Fruit fly (Drosophila melanogaster) whole organism, embryonic: ENCODE data around the gene CG15254.
A peak's percentile ranks its signal among the peaks of the same experiment; 100 is the strongest.

Experiments used
- Antp ChIP-seq: fragments of 200-800 bp; sonication (Bioruptor generic); optimal IDR thresholded peaks from 3 replicates; lab custom pipeline; 2016; ENCODE audit warnings: missing biosample characterization, missing genetic modification characterization
- CG10462 ChIP-seq: fragments of 200-800 bp; sonication (Bioruptor generic); optimal IDR thresholded peaks from 2 replicates; lab custom pipeline; 2016; ENCODE audit warnings: missing biosample characterization, missing genetic modification characterization
- CG10979 ChIP-seq: fragments of 200-800 bp; sonication (Bioruptor generic); optimal IDR thresholded peaks from 2 replicates; lab custom pipeline; 2018; ENCODE audit warnings: missing biosample characterization, mild to moderate bottlenecking, missing genetic modification characterization, moderate library complexity
- CG11695 ChIP-seq: fragments of 200-800 bp; sonication (Bioruptor generic); IDR thresholded peaks from 3 replicates; pipeline ENCODE4 v1.3.6; 2022; ENCODE audit warnings: missing biosample characterization, missing genetic modification characterization
- CG12219 ChIP-seq: fragments of 200-800 bp; sonication (Bioruptor generic); optimal IDR thresholded peaks from 3 replicates; lab custom pipeline; 2018; ENCODE audit warnings: missing biosample characterization, mild to moderate bottlenecking, missing genetic modification characterization
- CG1233 ChIP-seq: fragments of 200-800 bp; sonication (Bioruptor generic); optimal IDR thresholded peaks from 4 replicates; lab custom pipeline; 2018; ENCODE audit warnings: missing biosample characterization, mild to moderate bottlenecking, missing genetic modification characterization
- CG13123 ChIP-seq: fragments of 200-800 bp; sonication (Bioruptor generic); optimal IDR thresholded peaks from 2 replicates; lab custom pipeline; 2016; ENCODE audit warnings: missing biosample characterization, missing genetic modification characterization
- CG14014 ChIP-seq: fragments of 200-800 bp; sonication (Bioruptor generic); IDR thresholded peaks from 2 replicates; pipeline ENCODE4 v1.3.6; 2022; ENCODE audit warnings: missing biosample characterization, missing genetic modification characterization
- CG14441 ChIP-seq: fragments of 200-800 bp; sonication (Bioruptor generic); IDR thresholded peaks from 2 replicates; pipeline ENCODE4 v1.3.6; 2022; ENCODE audit warnings: missing biosample characterization, missing genetic modification characterization
- CG15073 ChIP-seq: fragments of 200-800 bp; sonication (Bioruptor generic); optimal IDR thresholded peaks from 2 replicates; lab custom pipeline; 2016; ENCODE audit warnings: missing biosample characterization, missing genetic modification characterization
- CG15514 ChIP-seq: fragments of 200-800 bp; sonication (Bioruptor generic); optimal IDR thresholded peaks from 3 replicates; lab custom pipeline; 2017; ENCODE audit warnings: missing biosample characterization, missing genetic modification characterization, mild to moderate bottlenecking, moderate library complexity, missing genetic modification reagents
- CG16813 ChIP-seq: fragments of 200-800 bp; sonication (Bioruptor generic); IDR thresholded peaks from 3 replicates; pipeline ENCODE4 v1.3.6; 2022; ENCODE audit warnings: missing biosample characterization, missing genetic modification characterization; ENCODE audit not compliant: partially characterized antibody
- CG17912 ChIP-seq: fragments of 200-800 bp; sonication (Bioruptor generic); optimal IDR thresholded peaks from 2 replicates; lab custom pipeline; 2018; ENCODE audit warnings: missing biosample characterization, mild to moderate bottlenecking, missing genetic modification characterization
- CG1792 ChIP-seq: fragments of 200-800 bp; sonication (Bioruptor generic); optimal IDR thresholded peaks from 2 replicates; lab custom pipeline; 2016; ENCODE audit warnings: missing biosample characterization, missing genetic modification characterization
- CG30020 ChIP-seq: fragments of 200-800 bp; optimal IDR thresholded peaks from 2 replicates; lab custom pipeline; 2019; ENCODE audit warnings: missing biosample characterization, mild to moderate bottlenecking, missing genetic modification characterization, moderate library complexity
- CG30431 ChIP-seq: fragments of 200-800 bp; sonication (Bioruptor generic); optimal IDR thresholded peaks from 2 replicates; lab custom pipeline; 2017; ENCODE audit warnings: missing biosample characterization, missing genetic modification characterization
- CG31388 ChIP-seq: fragments of 200-800 bp; sonication (Bioruptor generic); optimal IDR thresholded peaks from 2 replicates; lab custom pipeline; 2016; ENCODE audit warnings: missing biosample characterization, missing genetic modification characterization
- CG3995 ChIP-seq: fragments of 200-800 bp; sonication (Bioruptor generic); optimal IDR thresholded peaks from 3 replicates; lab custom pipeline; 2016; ENCODE audit warnings: missing biosample characterization, missing genetic modification characterization
- CG8388 ChIP-seq: fragments of 200-800 bp; sonication (Bioruptor generic); optimal IDR thresholded peaks from 2 replicates; lab custom pipeline; 2019; ENCODE audit warnings: missing biosample characterization, mild to moderate bottlenecking, missing genetic modification characterization, moderate library complexity
- CG8765 ChIP-seq: fragments of 200-800 bp; sonication (Bioruptor generic); IDR thresholded peaks from 2 replicates; pipeline ENCODE4 v1.3.6; 2022; ENCODE audit warnings: missing biosample characterization, missing genetic modification characterization
- CTCF ChIP-seq: fragments of 200-800 bp; sonication (Bioruptor generic); optimal IDR thresholded peaks from 2 replicates; lab custom pipeline; 2017; ENCODE audit warnings: missing biosample characterization, mild to moderate bottlenecking, missing genetic modification characterization, moderate library complexity
- ERR ChIP-seq: fragments of 200-800 bp; sonication (Bioruptor generic); optimal IDR thresholded peaks from 2 replicates; lab custom pipeline; 2016; ENCODE audit warnings: missing biosample characterization, missing genetic modification characterization
- Elba2 ChIP-seq: fragments of 200-800 bp; sonication (Bioruptor generic); optimal IDR thresholded peaks from 3 replicates; lab custom pipeline; 2016; ENCODE audit warnings: missing biosample characterization, missing genetic modification characterization
- Fer1 ChIP-seq: fragments of 200-800 bp; sonication (Bioruptor generic); optimal IDR thresholded peaks from 2 replicates; lab custom pipeline; 2017; ENCODE audit warnings: missing biosample characterization, mild to moderate bottlenecking, missing genetic modification characterization
- HLH54F ChIP-seq: fragments of 200-800 bp; sonication (Bioruptor generic); optimal IDR thresholded peaks from 3 replicates; lab custom pipeline; 2016; ENCODE audit warnings: missing biosample characterization, missing genetic modification characterization
- HLHmδ ChIP-seq: fragments of 200-800 bp; sonication (Bioruptor generic); optimal IDR thresholded peaks from 2 replicates; lab custom pipeline; 2018; ENCODE audit warnings: missing biosample characterization, mild to moderate bottlenecking, missing genetic modification characterization, moderate library complexity
- Lim3 ChIP-seq: fragments of 200-800 bp; sonication (Bioruptor generic); IDR thresholded peaks from 2 replicates; pipeline ENCODE4 v1.3.6; 2022; ENCODE audit warnings: missing biosample characterization, missing genetic modification characterization
- MESR4 ChIP-seq: fragments of 200-800 bp; sonication (Bioruptor generic); optimal IDR thresholded peaks from 2 replicates; lab custom pipeline; 2018; ENCODE audit warnings: missing biosample characterization, mild to moderate bottlenecking, missing genetic modification characterization, moderate library complexity
- Max ChIP-seq: fragments of 200-800 bp; sonication (Bioruptor generic); optimal IDR thresholded peaks from 2 replicates; lab custom pipeline; 2016; ENCODE audit warnings: missing biosample characterization, mild to moderate bottlenecking, missing genetic modification characterization
- Pdp1 ChIP-seq, 2 experiments: fragments of 200-800 bp; sonication (Bioruptor generic); optimal IDR thresholded peaks; 3 replicates each; lab custom pipeline; 2016; ENCODE audit warnings: missing biosample characterization in 2 of 2, missing genetic modification characterization in 2 of 2, mild to moderate bottlenecking in 1 of 2, moderate library complexity in 1 of 2
- Side ChIP-seq: fragments of 200-800 bp; sonication (Bioruptor generic); optimal IDR thresholded peaks from 2 replicates; lab custom pipeline; 2016; ENCODE audit warnings: missing biosample characterization, missing genetic modification characterization
- Sox102F ChIP-seq: fragments of 200-800 bp; sonication (Bioruptor generic); optimal IDR thresholded peaks from 2 replicates; lab custom pipeline; 2018; ENCODE audit warnings: missing biosample characterization, mild to moderate bottlenecking, missing genetic modification characterization, moderate library complexity
- bbx ChIP-seq: fragments of 200-800 bp; sonication (Bioruptor generic); IDR thresholded peaks from 2 replicates; pipeline ENCODE4 v1.3.6; 2022; ENCODE audit warnings: missing biosample characterization, missing genetic modification characterization; ENCODE audit not compliant: partially characterized antibody
- dmrt11E ChIP-seq: fragments of 200-800 bp; sonication (Bioruptor generic); optimal IDR thresholded peaks from 3 replicates; lab custom pipeline; 2018; ENCODE audit warnings: missing biosample characterization, mild to moderate bottlenecking, missing genetic modification characterization, moderate library complexity
- dpn ChIP-seq, 2 experiments: fragments of 200-800 bp; sonication (Bioruptor generic); optimal IDR thresholded peaks; 3 replicates each; lab custom pipeline; 2016; ENCODE audit warnings: missing biosample characterization in 2 of 2, missing genetic modification characterization in 2 of 2
- gce ChIP-seq: fragments of 200-800 bp; sonication (Bioruptor generic); IDR thresholded peaks from 3 replicates; pipeline ENCODE4 v1.3.6; 2022; ENCODE audit warnings: missing biosample characterization, missing genetic modification characterization
- grn ChIP-seq: fragments of 200-800 bp; sonication (Bioruptor generic); optimal IDR thresholded peaks from 3 replicates; lab custom pipeline; 2017; ENCODE audit warnings: missing biosample characterization, missing genetic modification characterization
- gsb-n ChIP-seq: fragments of 200-800 bp; sonication (Bioruptor generic); optimal IDR thresholded peaks from 3 replicates; lab custom pipeline; 2018; ENCODE audit warnings: missing biosample characterization, mild to moderate bottlenecking, missing genetic modification characterization
- ind ChIP-seq: fragments of 200-800 bp; sonication (Bioruptor generic); optimal IDR thresholded peaks from 3 replicates; lab custom pipeline; 2016; ENCODE audit warnings: missing biosample characterization, missing genetic modification characterization
- kay ChIP-seq: fragments of 200-800 bp; sonication (Bioruptor generic); optimal IDR thresholded peaks from 2 replicates; lab custom pipeline; 2016; ENCODE audit warnings: missing biosample characterization, missing genetic modification characterization
- mirr ChIP-seq: fragments of 200-800 bp; sonication (Bioruptor generic); optimal IDR thresholded peaks from 3 replicates; lab custom pipeline; 2018; ENCODE audit warnings: missing biosample characterization, mild to moderate bottlenecking, missing genetic modification characterization
- nerfin-1 ChIP-seq: fragments of 200-800 bp; sonication (Bioruptor generic); optimal IDR thresholded peaks from 3 replicates; lab custom pipeline; 2019; ENCODE audit warnings: missing biosample characterization, mild to moderate bottlenecking, missing genetic modification characterization, moderate library complexity
- run ChIP-seq: fragments of 200-800 bp; sonication (Bioruptor generic); optimal IDR thresholded peaks from 3 replicates; lab custom pipeline; 2018; ENCODE audit warnings: missing biosample characterization, mild to moderate bottlenecking, missing genetic modification characterization
- sc ChIP-seq, 3 experiments: fragments of >200 bp in 2 of 3; fragments of 200-800 bp in 1 of 3; sonication (Bioruptor generic) in 1 of 3; optimal IDR thresholded peaks; 2 replicates in 2 of 3; 3 replicates in 1 of 3; lab custom pipeline; 2017; ENCODE audit warnings: mild to moderate bottlenecking in 1 of 3, missing biosample characterization in 1 of 3, missing genetic modification characterization in 1 of 3, missing genetic modification reagents in 1 of 3
- sens ChIP-seq: fragments of 200-800 bp; sonication (Bioruptor generic); peaks from one replicate; lab custom pipeline; 2016; ENCODE audit warnings: missing biosample characterization, missing genetic modification characterization
- sqz ChIP-seq: fragments of 200-800 bp; sonication (Bioruptor generic); optimal IDR thresholded peaks from 3 replicates; lab custom pipeline; 2018; ENCODE audit warnings: missing biosample characterization, mild to moderate bottlenecking, missing genetic modification characterization
- tin ChIP-seq: fragments of 200-800 bp; sonication (Bioruptor generic); optimal IDR thresholded peaks from 3 replicates; lab custom pipeline; 2016; ENCODE audit warnings: missing biosample characterization, missing genetic modification characterization
- unpg ChIP-seq: fragments of 200-800 bp; sonication (Bioruptor generic); optimal IDR thresholded peaks from 3 replicates; lab custom pipeline; 2018; ENCODE audit warnings: missing biosample characterization, mild to moderate bottlenecking, missing genetic modification characterization, moderate library complexity
- usp ChIP-seq: fragments of >200 bp; optimal IDR thresholded peaks from 2 replicates; lab custom pipeline; 2017; ENCODE audit warnings: missing biosample characterization, missing genetic modification characterization
- wek ChIP-seq: fragments of 200-800 bp; sonication (Bioruptor generic); optimal IDR thresholded peaks from 3 replicates; lab custom pipeline; 2018; ENCODE audit warnings: missing biosample characterization, mild to moderate bottlenecking, missing genetic modification characterization, moderate library complexity

The CG15254 gene

DNA sequence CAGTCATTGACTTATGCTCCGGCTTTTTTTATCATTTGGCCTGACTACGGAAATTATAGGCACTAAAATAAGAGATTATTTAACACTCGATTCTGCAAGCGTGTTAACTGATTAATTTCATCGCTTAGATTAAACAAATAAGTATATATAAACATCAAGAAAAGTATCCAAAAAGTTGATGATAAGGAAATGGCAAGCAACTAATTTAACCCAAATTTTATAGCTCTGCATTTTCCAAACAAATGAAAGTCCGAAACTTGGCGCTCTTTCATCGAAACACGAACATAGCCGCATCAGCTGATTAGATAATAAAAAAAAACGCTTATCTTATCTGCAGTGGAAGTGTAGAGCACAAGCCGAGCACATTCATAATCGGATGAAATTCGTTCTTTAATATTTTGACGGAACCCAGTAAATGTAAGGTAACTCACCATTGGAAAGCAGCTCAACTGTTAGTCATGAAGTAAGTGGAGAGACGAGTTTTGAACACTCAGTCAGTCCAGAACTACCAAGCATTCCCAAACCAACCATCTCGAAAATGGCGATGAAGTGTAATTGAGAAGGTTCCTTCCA, 15.1 kb upstream of the CG15254 start, which contains the start of gene CG18480 (continued):
- TF ChIP-seq sc (optimal IDR thresholded peaks at IDR 0.05; lab: Kevin White, UChicago) (no peak), sc (GFP tag; optimal IDR thresholded peaks at IDR 0.05; lab: Kevin White, UChicago) (no peak), CG30431 (no peak), CG8388 (GFP tag; lab: Kevin White, UChicago) (no peak), CG3995 (GFP tag; lab: Kevin White, UChicago) (no peak), tin (GFP tag; lab: Kevin White, UChicago) (peak; percentile 28), sens (peak; percentile 84), Lim3 (GFP tag; lab: Robert Waterston, UW) (no peak), CG15073 (no peak), unpg (GFP tag; lab: Kevin White, UChicago) (no peak), mirr (GFP tag; lab: Kevin White, UChicago) (peak; percentile 72), gce (0 out of 3 replicates have a peak, but pooled peaks have one; percentile 32), CG12219 (GFP tag; lab: Kevin White, UChicago) (peak; percentile 41), usp (no peak), Sox102F (GFP tag; lab: Kevin White, UChicago) (peak; percentile 30), kay (GFP tag; lab: Kevin White, UChicago) (peak; percentile 81), Fer1 (GFP tag; lab: Kevin White, UChicago) (no peak), CG16813 (GFP tag; lab: Robert Waterston, UW) (no peak), Max (GFP tag; lab: Kevin White, UChicago) (no peak), bbx (no peak), CG10462 (GFP tag; lab: Kevin White, UChicago) (no peak), ind (GFP tag; lab: Kevin White, UChicago) (peak; percentile 64), CTCF (GFP tag; lab: Kevin White, UChicago) (no peak), CG13123 (GFP tag; lab: Kevin White, UChicago) (no peak), CG1233 (GFP tag; lab: Kevin White, UChicago) (no peak), ERR (GFP tag; lab: Kevin White, UChicago) (no peak), Side (GFP tag; lab: Kevin White, UChicago) (no peak), CG11695 (peak; percentile 56; the same call in 2 of the 3 replicates), HLH54F (peak; percentile 42), CG31388 (GFP tag; lab: Kevin White, UChicago) (no peak), wek (GFP tag; lab: Kevin White, UChicago) (no peak), CG17912 (no peak), CG8765 (GFP tag; lab: Robert Waterston, UW) (no peak; the same call in 1 of the 2 replicates), nerfin-1 (tag; lab: Kevin White, UChicago) (no peak), HLHmδ (GFP tag; lab: Kevin White, UChicago) (no peak), Elba2 (GFP tag; lab: Kevin White, UChicago) (no peak), CG10979 (no peak), gsb-n (tag; lab: Kevin White, UChicago) (no peak), sqz (GFP tag; lab: Kevin White, UChicago) (peak; percentile 87), CG14014 (no peak), run (tag; lab: Kevin White, UChicago) (no peak), MESR4 (GFP tag; lab: Kevin White, UChicago) (no peak), Pdp1 (GFP tag; optimal IDR thresholded peaks at IDR 0.05; lab: Kevin White, UChicago) (peak in 1 of 2 experiments; percentile 31), CG15514 (GFP tag; lab: Kevin White, UChicago) (peak; percentile 35), grn (GFP tag; lab: Kevin White, UChicago) (peak; percentile 58), dpn (GFP tag; optimal IDR thresholded peaks at IDR 0.05; lab: Kevin White, UChicago) (peak in 1 of 2 experiments; percentile 43), CG14441 (GFP tag; lab: Robert Waterston, UW) (0 out of 2 replicates have a peak, but pooled peaks have one; percentile 32), CG30020 (tag; lab: Kevin White, UChicago) (no peak), Antp (peak; percentile 55), CG1792 (no peak), dmrt11E (tag; lab: Kevin White, UChicago) (no peak)
